Worm (Caenorhabditis elegans): Measurements from ENCODE around the gene glb-3.

The glb-3 gene

ce11 chrV:11087519-11087998 is 46.8 kb upstream of the glb-3 start, which contains the start of gene Y42A5A.1:
Gene Y42A5A.1 (plus strand): TSS chrV:11087948.
- TF ChIP-seq C04F5.9 (tag; optimal IDR thresholded peaks at IDR 0.05) (no peak), lin-14 (GFP tag; optimal IDR thresholded peaks at IDR 0.05) (peak; percentile 31), lsy-2 (tag; optimal IDR thresholded peaks at IDR 0.05) (peak in 1 of 2 experiments; percentile 24), sptf-1 (tag; optimal IDR thresholded peaks at IDR 0.05) (no peak), dsc-1 (tag; optimal IDR thresholded peaks at IDR 0.05) (no peak), snpc-4 (tag; optimal IDR thresholded peaks at IDR 0.05) (no peak), efl-3 (GFP tag; optimal IDR thresholded peaks at IDR 0.05) (no peak), blmp-1 (tag; optimal IDR thresholded peaks at IDR 0.05) (peak; percentile 49), nhr-85 (tag) (peak; percentile 96), nhr-20 (tag; optimal IDR thresholded peaks at IDR 0.05) (no peak), grh-1 (GFP tag; IDR thresholded peaks at IDR 0.05) (0 out of 2 replicates have a peak, but pooled peaks have one; percentile 22), nhr-28 (tag; optimal IDR thresholded peaks at IDR 0.05) (no peak)

DNA sequence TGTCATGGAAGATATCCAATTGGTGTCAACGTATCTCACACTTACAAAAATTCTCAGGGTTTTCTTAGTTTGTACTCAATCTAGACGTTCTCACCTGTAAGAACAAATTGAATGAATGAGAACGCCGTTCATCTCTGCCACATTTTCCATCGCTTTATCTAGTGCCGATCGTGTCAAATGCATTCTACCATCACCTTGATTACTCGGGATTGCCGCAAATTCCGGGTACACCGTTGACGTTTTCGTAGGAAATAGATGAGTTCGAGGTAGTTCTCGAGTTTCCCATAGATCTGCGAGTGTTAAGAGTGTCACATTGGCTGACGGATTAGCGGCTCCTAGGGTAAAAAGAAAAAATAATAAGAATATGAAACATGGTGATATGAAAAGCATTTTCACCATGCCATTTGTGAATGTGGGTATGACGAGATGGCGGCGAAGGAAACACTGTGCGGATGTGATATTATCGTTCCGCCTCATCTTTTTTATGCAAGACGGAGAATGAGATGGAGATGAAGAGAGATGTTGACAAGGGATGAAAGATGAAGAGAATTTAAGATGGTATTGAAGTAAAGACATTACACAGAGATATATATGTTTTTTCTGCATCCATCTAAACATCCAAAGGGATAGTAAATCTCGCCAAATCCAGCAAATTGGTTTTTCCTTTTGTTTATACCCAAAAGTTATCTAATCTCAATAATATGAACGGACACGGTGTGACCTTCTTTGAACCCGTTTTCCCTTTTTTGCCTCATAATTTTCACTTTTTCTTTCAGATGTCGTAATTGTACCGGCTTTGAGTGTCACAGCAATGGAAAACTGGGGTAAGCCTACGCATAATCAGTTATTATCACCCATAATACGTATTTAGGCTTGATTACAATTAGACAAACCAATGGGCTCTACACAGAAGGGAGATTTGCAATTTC is 41.0 kb upstream of the glb-3 start, which contains the start of gene lact-8:
Gene lact-8 (minus strand): TSS at position 445 of the 929 bp plus-strand sequence.
- TF ChIP-seq nhr-85 (tag), result no peak
- TF ChIP-seq mab-9 (GFP tag; IDR thresholded peaks at IDR 0.05), result no peak
- peak; percentile 18 for TF ChIP-seq lin-14 (GFP tag; optimal IDR thresholded peaks at IDR 0.05)
- TF ChIP-seq unc-86 (tag; optimal IDR thresholded peaks at IDR 0.05), result no peak
- TF ChIP-seq blmp-1 (tag; optimal IDR thresholded peaks at IDR 0.05), result peak; percentile 56
- no peak for TF ChIP-seq lin-13 (GFP tag; optimal IDR thresholded peaks at IDR 0.05)
- TF ChIP-seq nhr-28 (tag; optimal IDR thresholded peaks at IDR 0.05), result no peak
- TF ChIP-seq dsc-1 (tag; optimal IDR thresholded peaks at IDR 0.05), result peak; percentile 25
- TF ChIP-seq mef-2 (tag; optimal IDR thresholded peaks at IDR 0.05), result no peak
- no peak for TF ChIP-seq rnt-1 (tag; optimal IDR thresholded peaks at IDR 0.05)
- no peak for TF ChIP-seq pqm-1 (tag; optimal IDR thresholded peaks at IDR 0.05)
- no peak for TF ChIP-seq efl-1 (optimal IDR thresholded peaks at IDR 0.05)
- peak in 1 of 2 experiments; percentile 90 for TF ChIP-seq efl-1 (GFP tag; optimal IDR thresholded peaks at IDR 0.05 in 1 of 2)
- TF ChIP-seq nhr-77 (tag; optimal IDR thresholded peaks at IDR 0.05), result no peak
- TF ChIP-seq aly-2 (tag; optimal IDR thresholded peaks at IDR 0.05), result no peak
- TF ChIP-seq unc-130 (tag; optimal IDR thresholded peaks at IDR 0.05), result no peak
- TF ChIP-seq lin-39 (tag; optimal IDR thresholded peaks at IDR 0.05), result no peak
- TF ChIP-seq aha-1 (tag; optimal IDR thresholded peaks at IDR 0.05), result no peak
- TF ChIP-seq hlh-17 (GFP tag; optimal IDR thresholded peaks at IDR 0.05; ENCODE audit: borderline replicate concordance), result no peak
- TF ChIP-seq tbx-2 (tag; optimal IDR thresholded peaks at IDR 0.05), result no peak
- TF ChIP-seq nhr-47 (tag; optimal IDR thresholded peaks at IDR 0.05), result no peak
- no peak for TF ChIP-seq isw-1 (GFP tag; IDR thresholded peaks at IDR 0.05)
- no peak for TF ChIP-seq jun-1 (tag; optimal IDR thresholded peaks at IDR 0.05)
- no peak for TF ChIP-seq ama-1 (optimal IDR thresholded peaks at IDR 0.05)
- TF ChIP-seq C16A3.4 (tag; optimal IDR thresholded peaks at IDR 0.05), result no peak
- TF ChIP-seq nhr-71 (tag; optimal IDR thresholded peaks at IDR 0.05), result no peak
- no peak for TF ChIP-seq lin-35 (GFP tag; optimal IDR thresholded peaks at IDR 0.05)

DNA sequence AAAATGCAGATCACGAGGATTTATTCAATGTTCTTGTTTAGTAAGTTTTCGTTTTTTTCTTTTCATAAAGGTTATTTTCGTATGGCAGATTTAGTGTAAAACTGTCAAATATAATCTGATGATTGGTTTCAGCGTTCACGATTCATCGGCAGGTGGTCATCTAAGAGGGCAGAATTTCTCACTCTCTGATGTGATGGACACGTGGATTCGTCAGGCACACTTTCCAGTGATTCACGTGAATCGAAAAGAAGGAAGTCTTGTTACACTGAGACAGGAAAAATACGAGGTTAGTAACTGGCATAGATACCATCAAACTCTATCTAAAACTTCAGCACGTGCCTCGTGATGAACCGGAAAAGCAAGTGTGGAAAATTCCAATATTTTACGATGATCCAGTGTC is 39.7 kb upstream of the glb-3 start:
- TF ChIP-seq egl-13 (tag; optimal IDR thresholded peaks at IDR 0.05) (no peak), mab-9 (GFP tag; IDR thresholded peaks at IDR 0.05) (no peak), egl-27 (tag; optimal IDR thresholded peaks at IDR 0.05) (no peak), nhr-47 (tag; optimal IDR thresholded peaks at IDR 0.05) (no peak), mdl-1 (tag; optimal IDR thresholded peaks at IDR 0.05) (peak in 1 of 2 experiments; percentile 22), elt-2 (tag; optimal IDR thresholded peaks at IDR 0.05) (no peak), pax-3 (tag; optimal IDR thresholded peaks at IDR 0.05) (no peak), zag-1 (tag; optimal IDR thresholded peaks at IDR 0.05) (no peak), ztf-4 (tag; optimal IDR thresholded peaks at IDR 0.05) (no peak), jun-1 (tag; optimal IDR thresholded peaks at IDR 0.05) (no peak), nhr-11 (tag; optimal IDR thresholded peaks at IDR 0.05) (no peak), blmp-1 (tag; optimal IDR thresholded peaks at IDR 0.05) (peak; percentile 19), snu-23 (GFP tag; optimal IDR thresholded peaks at IDR 0.05) (no peak), efl-1 (optimal IDR thresholded peaks at IDR 0.05) (no peak), efl-1 (GFP tag; optimal IDR thresholded peaks at IDR 0.05 in 1 of 2) (peak in 1 of 2 experiments; percentile 39), tlp-1 (tag; optimal IDR thresholded peaks at IDR 0.05) (no peak), nhr-90 (tag; optimal IDR thresholded peaks at IDR 0.05; ENCODE audit: poor library complexity) (no peak), irx-1 (tag; optimal IDR thresholded peaks at IDR 0.05) (no peak), swsn-7 (tag; optimal IDR thresholded peaks at IDR 0.05) (no peak), fkh-10 (GFP tag; optimal IDR thresholded peaks at IDR 0.05) (no peak), unc-86 (tag; optimal IDR thresholded peaks at IDR 0.05) (no peak), ceh-8 (GFP tag; optimal IDR thresholded peaks at IDR 0.05) (no peak)

All from whole organism, L1 larva.